Fruit fly (Drosophila melanogaster) whole organism, pupa: ENCODE data around the gene vn.
A peak's percentile ranks its signal among the peaks of the same experiment; 100 is the strongest.

Source experiments
- CG10348 ChIP-seq: fragments of 200-800 bp; sonication (Bioruptor generic); IDR thresholded peaks from 2 replicates; pipeline ENCODE4 v1.3.6; 2022; ENCODE audit warnings: missing biosample characterization, missing genetic modification characterization
- CG12605 ChIP-seq: fragments of 200-800 bp; sonication (Bioruptor generic); IDR thresholded peaks from 2 replicates; pipeline ENCODE4 v1.3.6; 2022; ENCODE audit warnings: missing biosample characterization, missing genetic modification characterization
- CG13204 ChIP-seq: fragments of 200-800 bp; sonication (Bioruptor generic); optimal IDR thresholded peaks from 2 replicates; lab custom pipeline; 2018; ENCODE audit warnings: missing biosample characterization, mild to moderate bottlenecking, missing genetic modification characterization, moderate library complexity
- CG15710 ChIP-seq: fragments of 200-800 bp; sonication (Bioruptor generic); optimal IDR thresholded peaks from 2 replicates; lab custom pipeline; 2018; ENCODE audit warnings: missing biosample characterization, mild to moderate bottlenecking, missing genetic modification characterization, moderate library complexity
- CG17806 ChIP-seq: fragments of 200-800 bp; sonication (Bioruptor generic); optimal IDR thresholded peaks from 2 replicates; lab custom pipeline; 2018; ENCODE audit warnings: missing biosample characterization, mild to moderate bottlenecking, missing genetic modification characterization, moderate library complexity
- CG32121 ChIP-seq: fragments of 200-800 bp; sonication (Bioruptor generic); IDR thresholded peaks from 2 replicates; pipeline ENCODE4 v1.3.6; 2022; ENCODE audit warnings: missing biosample characterization, missing genetic modification characterization
- CG4496 ChIP-seq: fragments of 200-800 bp; sonication (Bioruptor generic); IDR thresholded peaks from 3 replicates; pipeline ENCODE4 v1.3.6; 2022; ENCODE audit warnings: missing biosample characterization, missing genetic modification characterization
- CG8301 ChIP-seq: fragments of 200-800 bp; sonication (Bioruptor generic); optimal IDR thresholded peaks from 2 replicates; lab custom pipeline; 2018; ENCODE audit warnings: missing biosample characterization, mild to moderate bottlenecking, missing genetic modification characterization
- CG9948 ChIP-seq: fragments of 200-800 bp; sonication (Bioruptor generic); optimal IDR thresholded peaks from 2 replicates; lab custom pipeline; 2018; ENCODE audit warnings: missing biosample characterization, mild to moderate bottlenecking, missing genetic modification characterization, moderate library complexity
- D1 ChIP-seq: fragments of 200-800 bp; sonication (Bioruptor generic); optimal IDR thresholded peaks from 2 replicates; lab custom pipeline; 2018; ENCODE audit warnings: missing biosample characterization, mild to moderate bottlenecking, missing genetic modification characterization, moderate library complexity
- EcR ChIP-seq: fragments of 200-800 bp; sonication (Bioruptor generic); optimal IDR thresholded peaks from 3 replicates; lab custom pipeline; 2019; ENCODE audit warnings: missing biosample characterization, missing genetic modification characterization, mild to moderate bottlenecking, moderate library complexity, missing genetic modification reagents
- Ets98B ChIP-seq: fragments of 200-800 bp; sonication (Bioruptor generic); IDR thresholded peaks from 2 replicates; pipeline ENCODE4 v1.3.6; 2022; ENCODE audit warnings: missing biosample characterization, missing genetic modification characterization
- fd96Ca ChIP-seq: fragments of 200-800 bp; sonication (Bioruptor generic); IDR thresholded peaks from 3 replicates; pipeline ENCODE4 v1.3.6; 2022; ENCODE audit warnings: missing biosample characterization, missing genetic modification characterization

DNA sequence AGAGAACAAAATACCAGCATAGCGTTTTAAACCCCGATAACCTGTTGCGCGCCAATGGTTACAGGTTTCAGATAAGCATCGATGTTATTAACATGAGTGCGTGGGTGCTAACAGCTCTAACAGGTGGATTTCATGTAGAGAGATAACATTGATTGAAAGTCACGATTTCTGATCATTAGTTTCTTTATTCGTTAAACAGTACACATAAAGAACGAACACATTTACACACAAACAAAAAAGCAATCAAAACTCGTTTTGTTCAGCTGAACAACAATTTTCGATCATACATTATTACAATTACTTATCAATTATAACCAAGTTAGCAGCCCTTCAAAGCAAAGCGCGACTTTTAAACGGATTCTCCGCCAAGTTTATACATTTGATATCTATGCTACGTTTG lies 55.8 kb downstream of the vn start:
- TF ChIP-seq CG10348 (GFP tag; lab: Robert Waterston, UW) (no peak), CG8301 (no peak), CG32121 (GFP tag; lab: Robert Waterston, UW) (no peak), CG13204 (no peak), CG12605 (peak; percentile 67), CG4496 (GFP tag; lab: Robert Waterston, UW) (no peak), fd96Ca (GFP tag; lab: Robert Waterston, UW) (no peak), CG17806 (tag; lab: Kevin White, UChicago) (peak; percentile 18), EcR (GFP tag; lab: Kevin White, UChicago) (no peak), Ets98B (GFP tag; lab: Robert Waterston, UW) (peak; percentile 32; the same call in 1 of the 2 replicates), D1 (tag; lab: Kevin White, UChicago) (no peak), CG9948 (tag; lab: Kevin White, UChicago) (no peak), CG15710 (tag; lab: Kevin White, UChicago) (no peak)
